Worm (Caenorhabditis elegans) whole organism, L1 larva: ENCODE results near the gene F17C8.7.
A peak's percentile ranks its signal among the peaks of the same experiment; 100 is the strongest.

ENCODE experiments used
- C04F5.9 ChIP-seq: sonication (generic microtip); optimal IDR thresholded peaks from 2 replicates; lab custom pipeline; 2016; ENCODE audit warnings: missing genetic modification characterization, missing compliant biosample characterization
- C16A3.4 ChIP-seq: fragments of 150-350 bp; optimal IDR thresholded peaks from 2 replicates; lab custom pipeline; 2014; ENCODE audit warnings: missing biosample characterization, missing genetic modification characterization
- C34B4.2 ChIP-seq: sonication (generic microtip); optimal IDR thresholded peaks from 2 replicates; lab custom pipeline; 2017; ENCODE audit warnings: mild to moderate bottlenecking, missing genetic modification characterization, missing compliant biosample characterization
- aha-1 ChIP-seq: fragments of 150-350 bp; optimal IDR thresholded peaks from 2 replicates; lab custom pipeline; 2014; ENCODE audit warnings: missing biosample characterization, missing genetic modification characterization
- alr-1 ChIP-seq: fragments of 200-800 bp; sonication (Bioruptor generic); optimal IDR thresholded peaks from 2 replicates; lab custom pipeline; 2018; ENCODE audit warnings: borderline replicate concordance, mild to moderate bottlenecking, missing genetic modification characterization, missing compliant biosample characterization
- ceh-8 ChIP-seq: fragments of 200-800 bp; sonication (Bioruptor generic); optimal IDR thresholded peaks from 2 replicates; lab custom pipeline; 2018; ENCODE audit warnings: mild to moderate bottlenecking, missing genetic modification characterization, moderate library complexity, missing compliant biosample characterization
- ceh-88 ChIP-seq: fragments of 200-800 bp; sonication (Bioruptor generic); IDR thresholded peaks from 2 replicates; pipeline ENCODE4 v1.3.6; 2022; ENCODE audit warnings: missing genetic modification characterization, missing compliant biosample characterization
- ceh-90 ChIP-seq: sonication (generic microtip); optimal IDR thresholded peaks from 2 replicates; lab custom pipeline; 2016; ENCODE audit warnings: missing genetic modification characterization, missing compliant biosample characterization
- ces-1 ChIP-seq: fragments of 150-350 bp; optimal IDR thresholded peaks from 2 replicates; lab custom pipeline; 2014; ENCODE audit warnings: missing biosample characterization, missing genetic modification reagents, missing genetic modification characterization
- dpl-1 ChIP-seq, 3 experiments: fragments of 150-350 bp in 2 of 3; sonication (generic microtip) in 1 of 3; optimal IDR thresholded peaks; 2 replicates each; lab custom pipeline; 2014 to 2017; ENCODE audit warnings: missing biosample characterization in 3 of 3, missing genetic modification characterization in 3 of 3, missing genetic modification reagents in 3 of 3
- efl-3 ChIP-seq: fragments of 200-800 bp; sonication (Bioruptor generic); optimal IDR thresholded peaks from 2 replicates; lab custom pipeline; 2018; ENCODE audit warnings: mild to moderate bottlenecking, missing genetic modification characterization, missing compliant biosample characterization
- egl-13 ChIP-seq: sonication (generic microtip); optimal IDR thresholded peaks from 2 replicates; lab custom pipeline; 2016; ENCODE audit warnings: missing genotype, missing genetic modification reagents, missing genetic modification characterization, missing compliant biosample characterization
- egl-27 ChIP-seq, 2 experiments: fragments of 150-350 bp in 1 of 2; sonication (generic microtip); optimal IDR thresholded peaks; 3 replicates each; lab custom pipeline; 2017 to 2018; ENCODE audit warnings: missing biosample characterization in 2 of 2, missing genetic modification characterization in 2 of 2, missing genetic modification reagents in 2 of 2
- fkh-10 ChIP-seq: sonication (generic microtip); optimal IDR thresholded peaks from 2 replicates; lab custom pipeline; 2017; ENCODE audit warnings: missing biosample characterization, missing genetic modification reagents, missing genetic modification characterization
- fkh-8 ChIP-seq: sonication (generic microtip); optimal IDR thresholded peaks from 2 replicates; lab custom pipeline; 2016; ENCODE audit warnings: mild to moderate bottlenecking, missing genetic modification characterization, missing compliant biosample characterization
- grh-1 ChIP-seq: fragments of 200-800 bp; sonication (Bioruptor generic); IDR thresholded peaks from 2 replicates; pipeline ENCODE4 v1.3.6; 2022; ENCODE audit warnings: missing genetic modification reagents, missing genetic modification characterization, missing compliant biosample characterization
- hlh-17 ChIP-seq: fragments of 200-800 bp; sonication (Bioruptor generic); optimal IDR thresholded peaks from 2 replicates; lab custom pipeline; 2018; ENCODE audit warnings: missing genetic modification characterization, mild to moderate bottlenecking, missing compliant biosample characterization, moderate library complexity, borderline replicate concordance
- hlh-4 ChIP-seq: sonication (generic microtip); optimal IDR thresholded peaks from 2 replicates; lab custom pipeline; 2016; ENCODE audit warnings: mild to moderate bottlenecking, missing genetic modification characterization, missing compliant biosample characterization
- hpl-2 ChIP-seq: fragments of 150-350 bp; optimal IDR thresholded peaks from 2 replicates; lab custom pipeline; 2014; ENCODE audit warnings: missing biosample characterization, missing genetic modification reagents, missing genetic modification characterization
- irx-1 ChIP-seq: sonication (generic microtip); optimal IDR thresholded peaks from 2 replicates; lab custom pipeline; 2016; ENCODE audit warnings: missing genetic modification characterization, missing compliant biosample characterization
- isw-1 ChIP-seq: fragments of 200-800 bp; sonication (Bioruptor generic); IDR thresholded peaks from 2 replicates; pipeline ENCODE4 v1.3.6; 2022; ENCODE audit warnings: missing genetic modification characterization, missing compliant biosample characterization
- jun-1 ChIP-seq: fragments of 150-350 bp; optimal IDR thresholded peaks from 2 replicates; lab custom pipeline; 2014; ENCODE audit warnings: missing biosample characterization, missing genetic modification reagents, missing genetic modification characterization
- lin-13 ChIP-seq: fragments of 150-350 bp; optimal IDR thresholded peaks from 2 replicates; lab custom pipeline; 2014; ENCODE audit warnings: missing biosample characterization, missing genetic modification reagents, missing genetic modification characterization
- lin-39 ChIP-seq: fragments of 150-350 bp; optimal IDR thresholded peaks from 2 replicates; lab custom pipeline; 2014; ENCODE audit warnings: missing biosample characterization, missing genetic modification reagents, missing genetic modification characterization
- lir-3 ChIP-seq: sonication (generic microtip); optimal IDR thresholded peaks from 2 replicates; lab custom pipeline; 2016; ENCODE audit warnings: mild to moderate bottlenecking, missing genetic modification characterization, moderate library complexity, missing compliant biosample characterization; ENCODE audit not compliant: poor library complexity
- lsy-2 ChIP-seq, 2 experiments: fragments of 150-350 bp; optimal IDR thresholded peaks; 2 replicates each; lab custom pipeline; 2014; ENCODE audit warnings: missing biosample characterization in 2 of 2, missing genetic modification characterization in 2 of 2
- mab-9 ChIP-seq: fragments of 200-800 bp; sonication (Bioruptor generic); IDR thresholded peaks from 2 replicates; pipeline ENCODE4 v1.3.6; 2022; ENCODE audit warnings: missing genetic modification reagents, missing genetic modification characterization, missing compliant biosample characterization
- mef-2 ChIP-seq: fragments of 150-350 bp; optimal IDR thresholded peaks from 2 replicates; lab custom pipeline; 2014; ENCODE audit warnings: missing biosample characterization, missing genetic modification characterization
- nhr-11 ChIP-seq: fragments of 150-350 bp; optimal IDR thresholded peaks from 2 replicates; lab custom pipeline; 2014; ENCODE audit warnings: missing biosample characterization, missing genetic modification characterization
- nhr-12 ChIP-seq: sonication (generic microtip); optimal IDR thresholded peaks from 2 replicates; lab custom pipeline; 2017; ENCODE audit warnings: missing biosample characterization, missing genetic modification characterization
- nhr-19 ChIP-seq: fragments of 200-800 bp; sonication (Bioruptor generic); conservative IDR thresholded peaks from 2 replicates; pipeline ENCODE4 v1.3.6; 2022; ENCODE audit warnings: missing genetic modification characterization, missing compliant biosample characterization
- nhr-20 ChIP-seq: sonication (generic microtip); optimal IDR thresholded peaks from 2 replicates; lab custom pipeline; 2016; ENCODE audit warnings: mild to moderate bottlenecking, missing genetic modification characterization, missing compliant biosample characterization
- nhr-237 ChIP-seq: fragments of 150-350 bp; optimal IDR thresholded peaks from 2 replicates; lab custom pipeline; 2014; ENCODE audit warnings: missing biosample characterization, missing genetic modification characterization
- nhr-28 ChIP-seq: fragments of 150-350 bp; optimal IDR thresholded peaks from 2 replicates; lab custom pipeline; 2014; ENCODE audit warnings: missing biosample characterization, missing genetic modification characterization
- nhr-47 ChIP-seq: sonication (generic microtip); optimal IDR thresholded peaks from 2 replicates; lab custom pipeline; 2016; ENCODE audit warnings: mild to moderate bottlenecking, missing genetic modification characterization, moderate library complexity, missing compliant biosample characterization
- nhr-71 ChIP-seq: sonication (generic microtip); optimal IDR thresholded peaks from 2 replicates; lab custom pipeline; 2016; ENCODE audit warnings: mild to moderate bottlenecking, missing genetic modification characterization, moderate library complexity, missing compliant biosample characterization
- nhr-76 ChIP-seq: sonication (generic microtip); optimal IDR thresholded peaks from 2 replicates; lab custom pipeline; 2017; ENCODE audit warnings: missing biosample characterization, missing genetic modification characterization
- nhr-77 ChIP-seq: fragments of 150-350 bp; optimal IDR thresholded peaks from 2 replicates; lab custom pipeline; 2014; ENCODE audit warnings: missing biosample characterization, missing genetic modification characterization
- nhr-84 ChIP-seq: sonication (generic microtip); optimal IDR thresholded peaks from 2 replicates; lab custom pipeline; 2017; ENCODE audit warnings: missing biosample characterization, missing genetic modification characterization
- pag-3 ChIP-seq: sonication (generic microtip); optimal IDR thresholded peaks from 2 replicates; lab custom pipeline; 2017; ENCODE audit warnings: missing genetic modification characterization, mild to moderate bottlenecking, missing compliant biosample characterization, antibody characterized with exemption, borderline replicate concordance; ENCODE audit not compliant: insufficient read depth
- rnt-1 ChIP-seq: sonication (generic microtip); optimal IDR thresholded peaks from 2 replicates; lab custom pipeline; 2016; ENCODE audit warnings: mild to moderate bottlenecking, missing genetic modification characterization, moderate library complexity, missing compliant biosample characterization
- snpc-4 ChIP-seq: fragments of 150-350 bp; optimal IDR thresholded peaks from 2 replicates; lab custom pipeline; 2014; ENCODE audit warnings: missing biosample characterization, missing genetic modification characterization
- snu-23 ChIP-seq: sonication (generic microtip); optimal IDR thresholded peaks from 2 replicates; lab custom pipeline; 2016; ENCODE audit warnings: missing genetic modification characterization, missing compliant biosample characterization
- sptf-1 ChIP-seq: fragments of 150-350 bp; optimal IDR thresholded peaks from 2 replicates; lab custom pipeline; 2014; ENCODE audit warnings: missing biosample characterization, missing genetic modification characterization
- swsn-7 ChIP-seq: sonication (generic microtip); optimal IDR thresholded peaks from 2 replicates; lab custom pipeline; 2016; ENCODE audit warnings: missing genetic modification characterization, missing compliant biosample characterization
- unc-30 ChIP-seq: sonication (generic microtip); optimal IDR thresholded peaks from 2 replicates; lab custom pipeline; 2017; ENCODE audit warnings: missing biosample characterization, missing genetic modification characterization
- unc-86 ChIP-seq: sonication (generic microtip); optimal IDR thresholded peaks from 2 replicates; lab custom pipeline; 2016; ENCODE audit warnings: missing genetic modification characterization, missing compliant biosample characterization
- unc-98 ChIP-seq: fragments of 200-800 bp; sonication (Bioruptor generic); IDR thresholded peaks from 2 replicates; pipeline ENCODE4 v1.3.6; 2022; ENCODE audit warnings: missing genetic modification characterization, missing compliant biosample characterization
- vab-15 ChIP-seq: sonication (generic microtip); optimal IDR thresholded peaks from 2 replicates; lab custom pipeline; 2017; ENCODE audit warnings: missing genotype, mild to moderate bottlenecking, missing genetic modification characterization, missing compliant biosample characterization
- zag-1 ChIP-seq: fragments of 150-350 bp; optimal IDR thresholded peaks from 2 replicates; lab custom pipeline; 2014; ENCODE audit warnings: missing biosample characterization, missing genetic modification characterization
- zip-4 ChIP-seq: fragments of 200-800 bp; sonication (Bioruptor generic); optimal IDR thresholded peaks from 2 replicates; lab custom pipeline; 2018; ENCODE audit warnings: mild to moderate bottlenecking, missing genetic modification characterization, moderate library complexity, missing compliant biosample characterization
- ztf-11 ChIP-seq, 2 experiments: sonication (generic microtip); optimal IDR thresholded peaks; 2 replicates each; lab custom pipeline; 2016 to 2017; ENCODE audit warnings: missing genetic modification characterization in 2 of 2, missing biosample characterization in 1 of 2, missing compliant biosample characterization in 1 of 2
- ztf-4 ChIP-seq: fragments of 150-350 bp; optimal IDR thresholded peaks from 2 replicates; lab custom pipeline; 2014; ENCODE audit warnings: missing biosample characterization, missing genetic modification characterization

Gene F17C8.7

ce11 chrIII:4756983-4757382 lies 21.4 kb downstream of the F17C8.7 start, which contains the start of gene fbxl-2 (continued):
- TF ChIP-seq lin-39 (peak; percentile 85), C34B4.2 (tag; lab: Kevin White, UChicago) (peak; percentile 80), unc-30 (no peak), zip-4 (GFP tag; lab: Kevin White, UChicago) (peak; percentile 88), nhr-47 (tag; lab: Kevin White, UChicago) (peak; percentile 98), isw-1 (GFP tag; lab: Robert Waterston, UW) (peak; percentile 97), grh-1 (GFP tag; lab: Robert Waterston, UW) (peak; percentile 94), lir-3 (tag; lab: Kevin White, UChicago) (peak; percentile 82), nhr-76 (tag; lab: Kevin White, UChicago) (peak; percentile 18), lsy-2 (tag; optimal IDR thresholded peaks at IDR 0.05; lab: Kevin White, UChicago) (peak; percentile 97), lin-13 (GFP tag; lab: Kevin White, UChicago) (peak; percentile 96), irx-1 (tag; lab: Kevin White, UChicago) (peak; percentile 93), egl-13 (tag; lab: Kevin White, UChicago) (peak; percentile 89), unc-86 (tag; lab: Kevin White, UChicago) (peak; percentile 94), hpl-2 (GFP tag; lab: Kevin White, UChicago) (peak; percentile 30), nhr-237 (tag; lab: Kevin White, UChicago) (peak; percentile 90), ces-1 (GFP tag; lab: Kevin White, UChicago) (no peak), C16A3.4 (tag; lab: Kevin White, UChicago) (peak; percentile 97), nhr-84 (tag; lab: Kevin White, UChicago) (no peak), ceh-88 (GFP tag; lab: Robert Waterston, UW) (peak; percentile 83), alr-1 (tag; lab: Kevin White, UChicago) (no peak), mab-9 (peak; percentile 93), snpc-4 (tag; lab: Kevin White, UChicago) (peak; percentile 83), dpl-1 (GFP tag; optimal IDR thresholded peaks at IDR 0.05; lab: Kevin White, UChicago) (peak; percentile 99 to 100 (median 100)), nhr-20 (tag; lab: Kevin White, UChicago) (peak; percentile 95), nhr-19 (GFP tag; lab: Robert Waterston, UW) (peak; percentile 98), fkh-8 (tag; lab: Kevin White, UChicago) (peak; percentile 96), hlh-4 (tag; lab: Kevin White, UChicago) (no peak), zag-1 (tag; lab: Kevin White, UChicago) (no peak), mef-2 (tag; lab: Kevin White, UChicago) (peak; percentile 82), ceh-8 (GFP tag; lab: Kevin White, UChicago) (peak; percentile 94), ztf-4 (peak; percentile 91), aha-1 (peak; percentile 47), rnt-1 (tag; lab: Kevin White, UChicago) (peak; percentile 99), pag-3 (tag; lab: Kevin White, UChicago) (no peak), snu-23 (GFP tag; lab: Kevin White, UChicago) (peak; percentile 98), ztf-11 (tag; optimal IDR thresholded peaks at IDR 0.05; lab: Kevin White, UChicago) (peak in 1 of 2 experiments; percentile 88), nhr-11 (peak; percentile 85), ceh-90 (tag; lab: Kevin White, UChicago) (peak; percentile 41), swsn-7 (tag; lab: Kevin White, UChicago) (peak; percentile 95), nhr-12 (tag; lab: Kevin White, UChicago) (peak; percentile 3), jun-1 (tag; lab: Kevin White, UChicago) (peak; percentile 95), nhr-71 (tag; lab: Kevin White, UChicago) (peak; percentile 98), vab-15 (tag; lab: Kevin White, UChicago) (no peak), hlh-17 (GFP tag; lab: Kevin White, UChicago) (no peak), C04F5.9 (tag; lab: Kevin White, UChicago) (peak; percentile 99), nhr-77 (tag; lab: Kevin White, UChicago) (peak; percentile 94), nhr-28 (no peak), fkh-10 (GFP tag; lab: Kevin White, UChicago) (peak; percentile 80), egl-27 (tag; optimal IDR thresholded peaks at IDR 0.05; lab: Kevin White, UChicago) (no peak), efl-3 (GFP tag; lab: Kevin White, UChicago) (peak; percentile 33), unc-98 (GFP tag; lab: Robert Waterston, UW) (peak; percentile 73), sptf-1 (tag; lab: Kevin White, UChicago) (no peak)
